Worm (Caenorhabditis elegans) whole organism, L4 larva: ENCODE measurements around the gene Y57G11C.51.
"Not testable (repeated sequence)": the region's sequence is repeated elsewhere in the genome, so short reads cannot be mapped to it uniquely, and the experiment has no call there.

Experiments
- ZK546.5 ChIP-seq, 2 experiments: sonication (generic microtip); optimal IDR thresholded peaks; 2 replicates each; lab custom pipeline; 2017; ENCODE audit warnings: missing biosample characterization in 2 of 2, missing genetic modification characterization in 2 of 2
- ama-1 ChIP-seq: fragments of 150-350 bp; optimal IDR thresholded peaks from 2 replicates; lab custom pipeline; 2014; ENCODE audit warnings: inconsistent platforms, mixed read lengths
- arid-1 ChIP-seq: fragments of 200-800 bp; sonication (Bioruptor generic); conservative IDR thresholded peaks from 2 replicates; pipeline ENCODE4 v1.3.6; 2022; ENCODE audit warnings: missing genetic modification reagents, missing genetic modification characterization, missing compliant biosample characterization
- duxl-1 ChIP-seq: sonication (generic microtip); optimal IDR thresholded peaks from 2 replicates; lab custom pipeline; 2016; ENCODE audit warnings: mild to moderate bottlenecking, missing genetic modification characterization, moderate library complexity, missing compliant biosample characterization; ENCODE audit not compliant: poor library complexity
- fkh-10 ChIP-seq: fragments of 150-350 bp; optimal IDR thresholded peaks from 2 replicates; lab custom pipeline; 2014; ENCODE audit warnings: missing biosample characterization, missing genetic modification reagents, missing genetic modification characterization
- hlh-11 ChIP-seq: fragments of 200-800 bp; sonication (Bioruptor generic); optimal IDR thresholded peaks from 2 replicates; lab custom pipeline; 2018; ENCODE audit warnings: mild to moderate bottlenecking, missing genetic modification characterization, missing compliant biosample characterization
- lin-15B ChIP-seq: fragments of 150-350 bp; sonication (generic microtip); optimal IDR thresholded peaks from 3 replicates; lab custom pipeline; 2014; ENCODE audit warnings: missing biosample characterization, missing genetic modification characterization
- lin-39 ChIP-seq: fragments of 150-350 bp; optimal IDR thresholded peaks from 2 replicates; lab custom pipeline; 2014; ENCODE audit warnings: missing biosample characterization, missing genetic modification reagents, missing genetic modification characterization
- nhr-237 ChIP-seq: sonication (generic microtip); optimal IDR thresholded peaks from 2 replicates; lab custom pipeline; 2017; ENCODE audit warnings: missing biosample characterization, missing genetic modification characterization
- nhr-48 ChIP-seq: sonication (generic microtip); optimal IDR thresholded peaks from 2 replicates; lab custom pipeline; 2016; ENCODE audit warnings: mild to moderate bottlenecking, missing genetic modification characterization, missing compliant biosample characterization
- nhr-6 ChIP-seq: fragments of 150-350 bp; optimal IDR thresholded peaks from 2 replicates; lab custom pipeline; 2014; ENCODE audit warnings: missing biosample characterization, missing genetic modification characterization
- snpc-4 ChIP-seq: fragments of 150-350 bp; optimal IDR thresholded peaks from 2 replicates; lab custom pipeline; 2014; ENCODE audit warnings: missing biosample characterization, missing genetic modification characterization
- zfp-2 ChIP-seq: sonication (generic microtip); optimal IDR thresholded peaks from 2 replicates; lab custom pipeline; 2016; ENCODE audit warnings: mild to moderate bottlenecking, missing genetic modification characterization, missing compliant biosample characterization

- TF ChIP-seq fkh-10 (GFP tag; lab: Kevin White, UChicago); nhr-237; zfp-2 (tag; lab: Kevin White, UChicago); hlh-11 (tag; lab: Kevin White, UChicago); lin-15B; duxl-1; snpc-4 (tag; lab: Kevin White, UChicago); ama-1 (lab: Kevin White, UChicago); arid-1 (GFP tag; lab: Robert Waterston, UW); nhr-6 (tag; lab: Kevin White, UChicago); lin-39 (tag; lab: Kevin White, UChicago); nhr-48 (tag; lab: Kevin White, UChicago); ZK546.5 (tag; optimal IDR thresholded peaks at IDR 0.05; lab: Kevin White, UChicago): not testable (repeated sequence)
Measured at ce11 chrIV:14774454-14774853, at the start of gene Y57G11C.51.
